Fruit fly (Drosophila melanogaster) whole organism, prepupa: ENCODE data around the gene FER.

ENCODE experiments used
- CG10631 ChIP-seq: fragments of 200-800 bp; sonication (Bioruptor generic); optimal IDR thresholded peaks from 2 replicates; lab custom pipeline; 2016; ENCODE audit warnings: missing biosample characterization, missing genetic modification characterization
- CG11294 ChIP-seq: fragments of 200-800 bp; sonication (Bioruptor generic); IDR thresholded peaks from 2 replicates; pipeline ENCODE4 v1.3.6; 2022; ENCODE audit warnings: missing biosample characterization, missing genetic modification characterization
- CG8119 ChIP-seq: fragments of 200-800 bp; sonication (Bioruptor generic); IDR thresholded peaks from 3 replicates; pipeline ENCODE4 v1.3.6; 2022; ENCODE audit warnings: missing biosample characterization, missing genetic modification characterization
- Eip78C ChIP-seq: fragments of 200-800 bp; sonication (Bioruptor generic); peaks from one replicate; lab custom pipeline; 2016; ENCODE audit warnings: missing biosample characterization, missing genetic modification characterization
- Ets96B ChIP-seq: fragments of 200-800 bp; optimal IDR thresholded peaks from 2 replicates; lab custom pipeline; 2019; ENCODE audit warnings: missing biosample characterization, mild to moderate bottlenecking, missing genetic modification characterization, moderate library complexity
- pdm3 ChIP-seq: fragments of 200-800 bp; sonication (Bioruptor generic); optimal IDR thresholded peaks from 3 replicates; lab custom pipeline; 2016; ENCODE audit warnings: missing biosample characterization, missing genetic modification characterization

- no peak for TF ChIP-seq CG11294 (GFP tag; lab: Robert Waterston, UW)
- TF ChIP-seq Eip78C (GFP tag; lab: Kevin White, UChicago), result no peak
- TF ChIP-seq CG10631 (GFP tag; lab: Kevin White, UChicago), result no peak
- TF ChIP-seq CG8119 (GFP tag; lab: Robert Waterston, UW), result no peak
- TF ChIP-seq pdm3, result no peak
- TF ChIP-seq Ets96B, result no peak
Measured at dm6 chr3R:9340076-9340315, 54.4 kb downstream of the FER start, which contains the start of gene drn.
